Worm (Caenorhabditis elegans) whole organism, late embryonic: Measurements from ENCODE around the gene gfm-1.

ENCODE experiments used
- C08G9.2 ChIP-seq: sonication (generic microtip); optimal IDR thresholded peaks from 2 replicates; lab custom pipeline; 2016; ENCODE audit warnings: mild to moderate bottlenecking, missing genetic modification characterization, moderate library complexity, missing compliant biosample characterization
- C38D4.7 ChIP-seq: fragments of 200-800 bp; sonication (Bioruptor generic); optimal IDR thresholded peaks from 2 replicates; lab custom pipeline; 2018; ENCODE audit warnings: mild to moderate bottlenecking, missing genetic modification characterization, moderate library complexity, missing compliant biosample characterization
- F13H6.1 ChIP-seq: sonication (generic microtip); optimal IDR thresholded peaks from 2 replicates; lab custom pipeline; 2016; ENCODE audit warnings: missing genetic modification characterization, missing compliant biosample characterization
- K09A11.1 ChIP-seq: sonication (generic microtip); optimal IDR thresholded peaks from 2 replicates; lab custom pipeline; 2017; ENCODE audit warnings: antibody characterized with exemption, mild to moderate bottlenecking, missing genetic modification characterization, missing compliant biosample characterization; ENCODE audit not compliant: insufficient read depth
- T23F11.4 ChIP-seq: fragments of 200-800 bp; sonication (Bioruptor generic); optimal IDR thresholded peaks from 2 replicates; lab custom pipeline; 2018; ENCODE audit warnings: mild to moderate bottlenecking, missing genetic modification characterization, missing compliant biosample characterization
- ahr-1 ChIP-seq: sonication (generic microtip); optimal IDR thresholded peaks from 2 replicates; lab custom pipeline; 2016; ENCODE audit warnings: missing genetic modification characterization, missing compliant biosample characterization
- ceh-14 ChIP-seq: sonication (generic microtip); optimal IDR thresholded peaks from 2 replicates; lab custom pipeline; 2016; ENCODE audit warnings: missing genotype, missing genetic modification characterization, missing compliant biosample characterization
- ceh-18 ChIP-seq: sonication (generic microtip); optimal IDR thresholded peaks from 2 replicates; lab custom pipeline; 2016; ENCODE audit warnings: missing genetic modification characterization, missing compliant biosample characterization
- ceh-2 ChIP-seq: sonication (generic microtip); optimal IDR thresholded peaks from 2 replicates; lab custom pipeline; 2016; ENCODE audit warnings: missing genotype, missing genetic modification characterization, missing compliant biosample characterization
- ceh-22 ChIP-seq: sonication (generic microtip); optimal IDR thresholded peaks from 2 replicates; lab custom pipeline; 2017; ENCODE audit warnings: missing biosample characterization, missing genetic modification characterization
- ceh-31 ChIP-seq: sonication (generic microtip); optimal IDR thresholded peaks from 2 replicates; lab custom pipeline; 2016; ENCODE audit warnings: missing genetic modification characterization, missing compliant biosample characterization
- ceh-34 ChIP-seq: sonication (generic microtip); optimal IDR thresholded peaks from 2 replicates; lab custom pipeline; 2016; ENCODE audit warnings: mild to moderate bottlenecking, missing genetic modification characterization, missing compliant biosample characterization
- ceh-6 ChIP-seq: fragments of 200-800 bp; sonication (Bioruptor generic); optimal IDR thresholded peaks from 2 replicates; lab custom pipeline; 2018; ENCODE audit warnings: mild to moderate bottlenecking, missing genetic modification characterization, missing compliant biosample characterization
- elt-2 ChIP-seq: sonication (generic microtip); optimal IDR thresholded peaks from 2 replicates; lab custom pipeline; 2016; ENCODE audit warnings: missing genetic modification reagents, missing genetic modification characterization, missing compliant biosample characterization
- ets-4 ChIP-seq: sonication (generic microtip); optimal IDR thresholded peaks from 2 replicates; lab custom pipeline; 2016; ENCODE audit warnings: missing genetic modification characterization, missing compliant biosample characterization
- fax-1 ChIP-seq: sonication (generic microtip); optimal IDR thresholded peaks from 2 replicates; lab custom pipeline; 2016; ENCODE audit warnings: missing genotype, missing genetic modification characterization, missing compliant biosample characterization
- hlh-15 ChIP-seq: sonication (generic microtip); optimal IDR thresholded peaks from 2 replicates; lab custom pipeline; 2016; ENCODE audit warnings: missing genetic modification characterization, missing compliant biosample characterization
- hlh-8 ChIP-seq: sonication (generic microtip); optimal IDR thresholded peaks from 2 replicates; lab custom pipeline; 2016; ENCODE audit warnings: missing genotype, missing genetic modification characterization, missing compliant biosample characterization
- lim-6 ChIP-seq: sonication (generic microtip); optimal IDR thresholded peaks from 2 replicates; lab custom pipeline; 2016; ENCODE audit warnings: missing genetic modification characterization, missing compliant biosample characterization
- lin-11 ChIP-seq: fragments of 200-800 bp; sonication (Bioruptor generic); optimal IDR thresholded peaks from 2 replicates; lab custom pipeline; 2018; ENCODE audit warnings: mild to moderate bottlenecking, missing genetic modification characterization, missing compliant biosample characterization
- pag-3 ChIP-seq: sonication (generic microtip); optimal IDR thresholded peaks from 2 replicates; lab custom pipeline; 2016; ENCODE audit warnings: missing compliant biosample characterization, missing genetic modification characterization, borderline replicate concordance
- pat-9 ChIP-seq: fragments of 200-800 bp; sonication (Bioruptor generic); optimal IDR thresholded peaks from 2 replicates; lab custom pipeline; 2018; ENCODE audit warnings: mild to moderate bottlenecking, missing genetic modification characterization, moderate library complexity, missing compliant biosample characterization
- pha-2 ChIP-seq: sonication (generic microtip); optimal IDR thresholded peaks from 2 replicates; lab custom pipeline; 2017; ENCODE audit warnings: mild to moderate bottlenecking, missing genetic modification characterization, missing compliant biosample characterization
- pha-4 ChIP-seq: fragments of 150-350 bp; optimal IDR thresholded peaks from 2 replicates; lab custom pipeline; 2018; ENCODE audit warnings: missing biosample characterization, missing genetic modification reagents, missing genetic modification characterization
- ref-2 ChIP-seq: sonication (generic microtip); optimal IDR thresholded peaks from 2 replicates; lab custom pipeline; 2016; ENCODE audit warnings: missing genetic modification characterization, missing compliant biosample characterization
- rnt-1 ChIP-seq: sonication (generic microtip); optimal IDR thresholded peaks from 2 replicates; lab custom pipeline; 2016; ENCODE audit warnings: missing genetic modification characterization, missing compliant biosample characterization
- sdc-2 ChIP-seq: sonication (generic microtip); optimal IDR thresholded peaks from 2 replicates; lab custom pipeline; 2016; ENCODE audit warnings: missing genotype, missing genetic modification characterization, missing compliant biosample characterization
- sox-4 ChIP-seq: sonication (generic microtip); optimal IDR thresholded peaks from 2 replicates; lab custom pipeline; 2017; ENCODE audit warnings: mild to moderate bottlenecking, missing genetic modification characterization, inconsistent platforms, missing compliant biosample characterization
- tbx-2 ChIP-seq: sonication (generic microtip); optimal IDR thresholded peaks from 2 replicates; lab custom pipeline; 2016; ENCODE audit warnings: missing genetic modification characterization, missing compliant biosample characterization
- tbx-7 ChIP-seq: sonication (generic microtip); optimal IDR thresholded peaks from 2 replicates; lab custom pipeline; 2016; ENCODE audit warnings: missing genotype, missing genetic modification characterization, missing compliant biosample characterization
- ttx-3 ChIP-seq: sonication (generic microtip); optimal IDR thresholded peaks from 2 replicates; lab custom pipeline; 2016; ENCODE audit warnings: missing genetic modification reagents, missing genetic modification characterization, missing compliant biosample characterization
- unc-42 ChIP-seq: sonication (generic microtip); optimal IDR thresholded peaks from 2 replicates; lab custom pipeline; 2016; ENCODE audit warnings: missing genotype, missing genetic modification characterization, missing compliant biosample characterization
- unc-55 ChIP-seq: sonication (generic microtip); optimal IDR thresholded peaks from 2 replicates; lab custom pipeline; 2017; ENCODE audit warnings: missing biosample characterization, missing genetic modification reagents, missing genetic modification characterization
- unc-86 ChIP-seq: sonication (generic microtip); optimal IDR thresholded peaks from 2 replicates; lab custom pipeline; 2016; ENCODE audit warnings: missing genetic modification characterization, missing compliant biosample characterization
- zip-5 ChIP-seq: sonication (generic microtip); optimal IDR thresholded peaks from 2 replicates; lab custom pipeline; 2016; ENCODE audit warnings: missing genetic modification characterization, missing compliant biosample characterization

The gfm-1 gene

DNA sequence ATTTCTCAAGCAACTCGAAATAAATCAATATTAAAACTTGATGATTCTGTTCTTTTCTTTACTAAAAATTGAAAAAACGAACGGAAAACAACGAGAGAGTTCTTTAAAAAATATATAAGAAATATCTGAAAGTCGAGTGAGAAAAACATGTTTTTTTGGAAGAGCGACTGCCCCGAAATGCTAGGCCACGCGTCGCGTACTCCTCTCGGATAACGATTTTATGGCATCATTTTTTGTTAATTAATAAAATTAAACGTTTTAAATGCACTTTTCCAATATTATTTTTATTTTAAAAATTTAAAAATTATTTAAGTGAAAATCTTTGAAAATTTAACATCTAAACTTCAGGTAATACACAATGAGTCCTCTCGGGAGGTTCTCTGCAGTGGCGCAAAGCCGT, at the start of gene gfm-1:
TSS of gene gfm-1 (plus strand) at position 349 of the 400 bp plus-strand sequence.
- TF ChIP-seq unc-55 (GFP tag; lab: Kevin White, UChicago) (no peak), unc-86 (tag; lab: Kevin White, UChicago) (peak; percentile 5), elt-2 (peak; percentile 63), sdc-2 (tag; lab: Kevin White, UChicago) (peak; percentile 29), lim-6 (peak; percentile 13), K09A11.1 (no peak), F13H6.1 (tag; lab: Kevin White, UChicago) (no peak), unc-42 (tag; lab: Kevin White, UChicago) (peak; percentile 41), C38D4.7 (GFP tag; lab: Kevin White, UChicago) (no peak), ceh-2 (tag; lab: Kevin White, UChicago) (peak; percentile 84), ttx-3 (tag; lab: Kevin White, UChicago) (peak; percentile 25), hlh-15 (tag; lab: Kevin White, UChicago) (peak; percentile 25), fax-1 (tag; lab: Kevin White, UChicago) (peak; percentile 53), ahr-1 (tag; lab: Kevin White, UChicago) (peak; percentile 36), hlh-8 (tag; lab: Kevin White, UChicago) (peak; percentile 81), tbx-7 (peak; percentile 86), ceh-14 (tag; lab: Kevin White, UChicago) (peak; percentile 41), ceh-22 (tag; lab: Kevin White, UChicago) (no peak), ceh-6 (GFP tag; lab: Kevin White, UChicago) (no peak), pha-2 (tag; lab: Kevin White, UChicago) (peak; percentile 27), ets-4 (tag; lab: Kevin White, UChicago) (peak; percentile 67), ref-2 (tag; lab: Kevin White, UChicago) (peak; percentile 81), pat-9 (tag; lab: Kevin White, UChicago) (no peak), ceh-34 (peak; percentile 14), zip-5 (tag; lab: Kevin White, UChicago) (peak; percentile 86), tbx-2 (tag; lab: Kevin White, UChicago) (peak; percentile 85), ceh-31 (tag; lab: Kevin White, UChicago) (peak; percentile 87), rnt-1 (tag; lab: Kevin White, UChicago) (peak; percentile 26), C08G9.2 (tag; lab: Kevin White, UChicago) (peak; percentile 84)
- TF ChIP-seq, all 69 proteins: peak for 22

ce11 chrII:13073102-13073501, 44.2 kb upstream of the gfm-1 start, which contains the start of gene F42G4.5:
Gene F42G4.5 (plus strand): TSS chrII:13073480.
- TF ChIP-seq hlh-8 (tag; lab: Kevin White, UChicago) (no peak), ceh-6 (GFP tag; lab: Kevin White, UChicago) (no peak), pha-4 (tag; lab: Kevin White, UChicago) (no peak), C38D4.7 (GFP tag; lab: Kevin White, UChicago) (no peak), pag-3 (tag; lab: Kevin White, UChicago) (no peak), ceh-18 (tag; lab: Kevin White, UChicago) (no peak), ets-4 (tag; lab: Kevin White, UChicago) (no peak), ceh-31 (tag; lab: Kevin White, UChicago) (no peak)
- TF ChIP-seq, all 69 proteins: peak for 0

DNA sequence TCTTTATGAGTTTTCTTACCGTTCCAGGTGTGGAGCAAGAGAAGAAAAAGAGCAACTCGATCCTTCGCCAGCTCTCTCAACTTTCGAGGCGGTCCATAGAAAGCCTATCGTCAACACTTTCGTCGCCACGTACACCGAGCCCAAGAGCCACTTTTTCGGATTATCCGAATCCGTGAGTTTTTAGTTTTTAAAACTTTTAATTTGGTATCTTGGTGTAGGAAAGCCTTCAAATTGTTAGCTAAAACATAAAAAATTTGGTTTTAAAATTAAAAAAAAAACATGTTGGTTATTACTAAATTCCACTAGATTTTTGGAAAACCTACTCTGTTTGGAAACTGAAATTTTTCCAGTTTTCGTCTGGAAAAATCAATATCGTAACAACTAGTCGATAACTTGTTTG, 43.5 kb upstream of the gfm-1 start:
- TF ChIP-seq unc-42 (tag; lab: Kevin White, UChicago): no peak
- no peak for TF ChIP-seq hlh-8 (tag; lab: Kevin White, UChicago)

DNA sequence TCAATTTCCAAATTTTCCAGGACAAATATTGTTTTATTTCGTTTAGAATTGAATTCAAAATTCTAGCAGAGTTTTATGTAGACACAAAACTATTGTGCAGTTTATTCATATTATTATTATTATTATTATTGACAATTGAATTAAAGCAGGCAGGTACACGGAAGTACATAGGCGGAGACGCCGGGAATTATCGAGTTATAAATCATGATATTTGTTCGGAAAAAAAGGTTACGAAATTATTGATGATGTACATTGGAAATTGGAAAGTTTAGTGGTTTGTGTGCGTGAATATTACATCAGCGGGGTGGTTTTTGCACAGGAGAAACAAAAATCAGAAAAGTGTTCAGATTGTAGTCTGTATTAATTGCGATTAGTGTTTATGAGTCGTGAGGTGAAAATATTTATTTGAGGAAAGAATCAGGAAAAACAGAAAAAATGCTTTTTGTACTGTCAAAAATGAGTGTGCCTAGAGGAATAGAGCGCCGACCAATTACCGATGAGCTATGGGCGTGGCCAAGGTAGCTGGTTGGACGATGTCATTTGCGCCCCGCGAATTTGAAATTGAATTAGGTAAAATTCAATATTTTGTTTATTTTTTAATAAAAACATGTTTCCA, 40.9 kb upstream of the gfm-1 start:
- no peak for TF ChIP-seq lin-11
- no peak for TF ChIP-seq ceh-31 (tag; lab: Kevin White, UChicago)
- TF ChIP-seq sox-4 (tag; lab: Kevin White, UChicago): no peak
- no peak for TF ChIP-seq T23F11.4 (GFP tag; lab: Kevin White, UChicago)
